Worm (Caenorhabditis elegans) whole organism, early embryonic: Measurements from ENCODE around the gene hpo-31.

ENCODE experiments used
- B0310.2 ChIP-seq: sonication (generic microtip); optimal IDR thresholded peaks from 2 replicates; lab custom pipeline; 2016; ENCODE audit warnings: mild to moderate bottlenecking, missing genetic modification characterization, missing compliant biosample characterization
- F13C5.2 ChIP-seq: sonication (generic microtip); optimal IDR thresholded peaks from 2 replicates; lab custom pipeline; 2017; ENCODE audit warnings: mild to moderate bottlenecking, missing genetic modification characterization, inconsistent platforms, missing compliant biosample characterization
- aly-1 ChIP-seq: sonication (generic microtip); optimal IDR thresholded peaks from 2 replicates; lab custom pipeline; 2016; ENCODE audit warnings: missing genetic modification characterization, missing compliant biosample characterization
- ama-1 ChIP-seq: fragments of 150-350 bp; optimal IDR thresholded peaks from 2 replicates; lab custom pipeline; 2014
- ceh-13 ChIP-seq: fragments of 200-800 bp; sonication (Bioruptor generic); optimal IDR thresholded peaks from 2 replicates; lab custom pipeline; 2018; ENCODE audit warnings: mild to moderate bottlenecking, missing genetic modification characterization, missing compliant biosample characterization
- ceh-36 ChIP-seq: sonication (generic microtip); optimal IDR thresholded peaks from 2 replicates; lab custom pipeline; 2016; ENCODE audit warnings: missing genetic modification characterization, inconsistent platforms, missing compliant biosample characterization
- ets-7 ChIP-seq: sonication (generic microtip); optimal IDR thresholded peaks from 2 replicates; lab custom pipeline; 2016; ENCODE audit warnings: missing genotype, missing genetic modification characterization, missing compliant biosample characterization
- flt-1 ChIP-seq: fragments of 200-800 bp; sonication (Bioruptor generic); IDR thresholded peaks from 2 replicates; pipeline ENCODE4 v1.3.6; 2022; ENCODE audit warnings: missing genetic modification characterization, missing compliant biosample characterization
- hmbx-1 ChIP-seq: sonication (generic microtip); optimal IDR thresholded peaks from 2 replicates; lab custom pipeline; 2016; ENCODE audit warnings: mild to moderate bottlenecking, missing genetic modification characterization, missing compliant biosample characterization
- hmg-4 ChIP-seq: fragments of 200-800 bp; sonication (Bioruptor generic); optimal IDR thresholded peaks from 2 replicates; lab custom pipeline; 2018; ENCODE audit warnings: mild to moderate bottlenecking, missing genetic modification characterization, missing compliant biosample characterization
- hnd-1 ChIP-seq: sonication (generic microtip); optimal IDR thresholded peaks from 2 replicates; lab custom pipeline; 2016; ENCODE audit warnings: missing genetic modification characterization, missing compliant biosample characterization
- pes-1 ChIP-seq: fragments of 200-800 bp; sonication (Bioruptor generic); IDR thresholded peaks from 2 replicates; pipeline ENCODE4 v1.3.6; 2022; ENCODE audit warnings: missing genetic modification reagents, missing genetic modification characterization, missing compliant biosample characterization
- scrt-1 ChIP-seq: fragments of 200-800 bp; sonication (Bioruptor generic); IDR thresholded peaks from 2 replicates; pipeline ENCODE4 v1.3.6; 2022; ENCODE audit warnings: missing genetic modification characterization, missing compliant biosample characterization
- sea-1 ChIP-seq: fragments of 200-800 bp; sonication (Bioruptor generic); conservative IDR thresholded peaks from 2 replicates; pipeline ENCODE4 v1.3.6; 2022; ENCODE audit warnings: missing genetic modification characterization, missing compliant biosample characterization
- tbx-11 ChIP-seq: fragments of 200-800 bp; sonication (Bioruptor generic); IDR thresholded peaks from 2 replicates; pipeline ENCODE4 v1.3.6; 2022; ENCODE audit warnings: missing genetic modification characterization, missing compliant biosample characterization
- tbx-37 ChIP-seq: fragments of 200-800 bp; sonication (Bioruptor generic); conservative IDR thresholded peaks from 2 replicates; pipeline ENCODE4 v1.3.6; 2022; ENCODE audit warnings: missing genetic modification reagents, missing genetic modification characterization, missing compliant biosample characterization
- tra-4 ChIP-seq: sonication (generic microtip); optimal IDR thresholded peaks from 2 replicates; lab custom pipeline; 2017; ENCODE audit warnings: missing genetic modification characterization, missing compliant biosample characterization

The hpo-31 gene

DNA sequence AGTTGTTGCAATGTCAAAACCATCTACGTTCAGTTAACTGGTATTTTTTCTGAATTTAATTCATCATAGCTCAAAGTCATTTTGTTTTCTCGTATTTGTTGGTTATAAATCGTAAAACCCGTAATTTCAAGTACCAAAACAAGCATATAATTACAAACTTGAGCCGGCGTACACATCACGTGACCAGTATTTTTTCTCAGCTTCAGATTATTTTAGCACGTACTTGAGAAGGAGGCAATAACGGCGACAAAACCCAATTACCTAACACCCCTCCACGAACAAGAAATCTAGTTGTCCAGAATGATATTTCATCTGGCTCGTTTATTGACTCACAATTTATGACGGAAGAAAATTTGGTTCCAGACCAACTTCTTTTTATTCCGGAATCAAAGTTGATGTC, 36.1 kb downstream of the hpo-31 start, which contains the start of gene srx-135:
TSS of gene srx-135 (plus strand) at position 301 of the 400 bp plus-strand sequence.
- TF ChIP-seq scrt-1: no peak
- no peak for TF ChIP-seq F13C5.2 (tag; lab: Kevin White, UChicago)
- TF ChIP-seq flt-1 (GFP tag; lab: Robert Waterston, UW): no peak
- TF ChIP-seq tra-4 (tag; lab: Kevin White, UChicago): no peak
- TF ChIP-seq ceh-13 (GFP tag; lab: Kevin White, UChicago): no peak
- TF ChIP-seq ets-7 (tag; lab: Kevin White, UChicago): no peak
- TF ChIP-seq hmg-4 (GFP tag; lab: Kevin White, UChicago): no peak
- no peak for TF ChIP-seq hmbx-1 (tag; lab: Kevin White, UChicago)
- no peak for TF ChIP-seq tbx-37 (GFP tag; lab: Robert Waterston, UW)
- no peak for TF ChIP-seq B0310.2 (tag; lab: Kevin White, UChicago)
- TF ChIP-seq hnd-1 (tag; lab: Kevin White, UChicago): no peak
- TF ChIP-seq ceh-36 (tag; lab: Kevin White, UChicago): no peak
- TF ChIP-seq sea-1: no peak
- no peak for TF ChIP-seq ama-1
- TF ChIP-seq aly-1: no peak
- TF ChIP-seq pes-1: no peak
- no peak for TF ChIP-seq tbx-11 (GFP tag; lab: Robert Waterston, UW)

- TF ChIP-seq ets-7 (tag; lab: Kevin White, UChicago): no peak
- no peak for TF ChIP-seq aly-1
- TF ChIP-seq ceh-36 (tag; lab: Kevin White, UChicago): no peak
- no peak for TF ChIP-seq pes-1
- no peak for TF ChIP-seq scrt-1
- no peak for TF ChIP-seq hnd-1 (tag; lab: Kevin White, UChicago)
- TF ChIP-seq hmbx-1 (tag; lab: Kevin White, UChicago): no peak
- TF ChIP-seq flt-1 (GFP tag; lab: Robert Waterston, UW): no peak
- no peak for TF ChIP-seq hmg-4 (GFP tag; lab: Kevin White, UChicago)
- no peak for TF ChIP-seq sea-1
- no peak for TF ChIP-seq B0310.2 (tag; lab: Kevin White, UChicago)
- TF ChIP-seq tbx-11 (GFP tag; lab: Robert Waterston, UW): no peak
- no peak for TF ChIP-seq tra-4 (tag; lab: Kevin White, UChicago)
- no peak for TF ChIP-seq F13C5.2 (tag; lab: Kevin White, UChicago)
- no peak for TF ChIP-seq ama-1
- no peak for TF ChIP-seq ceh-13 (GFP tag; lab: Kevin White, UChicago)
- no peak for TF ChIP-seq tbx-37 (GFP tag; lab: Robert Waterston, UW)
Measured at ce11 chrV:13862505-13862904, 39.7 kb downstream of the hpo-31 start, which contains the start of gene srx-137. TSS of gene srx-137 (plus strand) at chrV:13862805.

DNA sequence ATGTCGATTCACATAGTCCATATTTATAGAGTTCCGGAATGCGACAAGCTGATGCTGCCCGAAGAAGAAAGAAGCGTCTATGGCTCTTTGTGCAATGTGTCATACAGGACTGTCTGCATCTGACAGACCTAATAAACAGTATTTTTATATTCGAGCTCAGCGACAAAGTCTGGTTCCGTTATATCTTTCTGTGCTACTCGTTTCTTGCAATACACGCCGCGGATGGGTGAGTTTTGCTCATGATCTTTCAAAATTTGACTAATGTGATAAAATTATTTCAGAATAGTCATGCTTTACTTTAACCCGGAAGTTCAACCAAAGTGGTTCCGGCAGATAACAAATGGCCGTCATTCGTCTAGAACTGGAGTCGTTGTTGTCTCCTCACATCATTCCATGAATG, 40.8 kb downstream of the hpo-31 start:
- TF ChIP-seq tbx-37 (GFP tag; lab: Robert Waterston, UW) (no peak), pes-1 (no peak), ama-1 (no peak), flt-1 (GFP tag; lab: Robert Waterston, UW) (no peak), hnd-1 (tag; lab: Kevin White, UChicago) (no peak), ceh-13 (GFP tag; lab: Kevin White, UChicago) (no peak)

- TF ChIP-seq F13C5.2 (tag; lab: Kevin White, UChicago): no peak
- TF ChIP-seq ets-7 (tag; lab: Kevin White, UChicago): no peak
Measured at ce11 chrV:13866353-13866752, 43.5 kb downstream of the hpo-31 start, which contains the start of gene nhr-175. TSS of gene nhr-175 (plus strand) at chrV:13866691.

DNA sequence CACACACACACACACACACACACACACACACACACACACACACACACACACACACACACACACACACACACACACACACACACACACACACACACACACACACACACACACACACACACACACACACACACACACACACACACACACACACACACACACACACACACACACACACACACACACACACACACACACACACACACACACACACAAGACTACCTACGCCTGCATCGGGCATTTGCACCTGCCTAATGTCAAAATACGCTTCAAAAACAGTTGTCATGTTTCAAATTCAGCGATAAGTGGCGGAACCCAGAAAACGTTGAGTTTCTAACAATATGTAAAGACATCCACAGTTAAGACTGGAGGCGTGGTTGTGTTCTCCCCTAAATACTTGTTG, 46.0 kb downstream of the hpo-31 start:
- peak; percentile 10 for TF ChIP-seq B0310.2 (tag; lab: Kevin White, UChicago)
- TF ChIP-seq hmbx-1 (tag; lab: Kevin White, UChicago): peak; percentile 30

ce11 chrV:13869551-13869950, 46.7 kb downstream of the hpo-31 start:
- TF ChIP-seq scrt-1 (no peak), aly-1 (no peak), hmg-4 (GFP tag; lab: Kevin White, UChicago) (no peak), hnd-1 (tag; lab: Kevin White, UChicago) (no peak), ceh-36 (tag; lab: Kevin White, UChicago) (no peak), ets-7 (tag; lab: Kevin White, UChicago) (no peak), F13C5.2 (tag; lab: Kevin White, UChicago) (no peak), flt-1 (GFP tag; lab: Robert Waterston, UW) (no peak), hmbx-1 (tag; lab: Kevin White, UChicago) (no peak), B0310.2 (tag; lab: Kevin White, UChicago) (no peak), ceh-13 (GFP tag; lab: Kevin White, UChicago) (no peak), sea-1 (no peak)

DNA sequence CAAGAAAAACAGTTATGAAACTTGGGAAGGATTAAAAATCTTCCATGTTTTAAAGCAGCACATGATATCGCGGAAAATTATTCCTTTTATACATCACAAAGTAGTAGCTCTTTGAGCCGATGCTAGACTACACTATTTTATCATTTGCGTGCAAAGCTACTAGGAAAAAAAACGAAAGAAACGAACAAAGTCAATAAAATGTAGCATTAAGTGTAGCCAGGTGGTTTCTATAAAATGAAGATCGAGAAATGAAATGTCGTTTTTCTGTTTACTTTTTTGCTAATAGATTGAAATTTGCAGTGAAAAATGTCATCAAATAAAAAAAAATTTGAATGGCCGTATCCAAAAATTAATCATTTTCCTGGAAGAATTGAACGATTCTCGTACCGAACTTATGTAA, 50.0 kb downstream of the hpo-31 start, which contains the start of gene cpt-5:
TSS of gene cpt-5 (plus strand) at position 301 of the 400 bp plus-strand sequence.
- TF ChIP-seq B0310.2 (tag; lab: Kevin White, UChicago) (no peak), ets-7 (tag; lab: Kevin White, UChicago) (no peak), ceh-13 (GFP tag; lab: Kevin White, UChicago) (no peak), aly-1 (no peak), hnd-1 (tag; lab: Kevin White, UChicago) (no peak), F13C5.2 (tag; lab: Kevin White, UChicago) (no peak), hmbx-1 (tag; lab: Kevin White, UChicago) (no peak), tbx-11 (GFP tag; lab: Robert Waterston, UW) (no peak)

DNA sequence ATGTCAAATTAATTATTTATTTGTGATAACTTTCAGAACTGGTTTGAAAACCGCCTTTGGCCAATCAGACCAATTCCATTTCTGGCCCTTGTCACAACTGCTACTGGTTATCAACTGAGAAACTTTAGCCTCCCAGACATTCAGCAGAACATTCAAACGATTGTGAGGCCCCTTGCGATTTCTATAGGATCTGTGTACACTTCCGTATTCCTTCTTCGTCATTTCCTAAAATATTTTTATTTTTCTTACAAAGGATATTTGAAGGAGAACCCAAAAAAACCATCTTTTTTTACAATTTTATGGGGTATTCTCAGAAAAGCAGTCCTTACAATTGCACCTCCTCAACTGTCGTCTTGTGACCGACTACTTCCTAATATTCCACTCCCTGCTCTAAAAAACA, 50.5 kb downstream of the hpo-31 start:
- TF ChIP-seq aly-1: no peak
- TF ChIP-seq B0310.2 (tag; lab: Kevin White, UChicago): no peak
- no peak for TF ChIP-seq scrt-1
- no peak for TF ChIP-seq ceh-36 (tag; lab: Kevin White, UChicago)
- no peak for TF ChIP-seq ceh-13 (GFP tag; lab: Kevin White, UChicago)
- TF ChIP-seq ets-7 (tag; lab: Kevin White, UChicago): no peak
- TF ChIP-seq sea-1: no peak
- TF ChIP-seq F13C5.2 (tag; lab: Kevin White, UChicago): no peak
- TF ChIP-seq flt-1 (GFP tag; lab: Robert Waterston, UW): no peak
- no peak for TF ChIP-seq tbx-37 (GFP tag; lab: Robert Waterston, UW)
- TF ChIP-seq ama-1: no peak
